Worm (Caenorhabditis elegans) whole organism, L1 larva: ENCODE measurements around the gene F31D4.5.

Experiments
- egl-27 ChIP-seq, 2 experiments: fragments of 150-350 bp in 1 of 2; sonication (generic microtip); optimal IDR thresholded peaks; 3 replicates each; lab custom pipeline; 2017 to 2018; ENCODE audit warnings: missing biosample characterization in 2 of 2, missing genetic modification characterization in 2 of 2, missing genetic modification reagents in 2 of 2
- nhr-12 ChIP-seq: sonication (generic microtip); optimal IDR thresholded peaks from 2 replicates; lab custom pipeline; 2017; ENCODE audit warnings: missing biosample characterization, missing genetic modification characterization
- nhr-28 ChIP-seq: fragments of 150-350 bp; optimal IDR thresholded peaks from 2 replicates; lab custom pipeline; 2014; ENCODE audit warnings: missing biosample characterization, missing genetic modification characterization

ce11 chrV:20862681-20863080 is 8.8 kb downstream of the F31D4.5 start, which contains the start of gene twk-35:
- TF ChIP-seq nhr-28 (no peak), egl-27 (tag; optimal IDR thresholded peaks at IDR 0.05; lab: Kevin White, UChicago) (no peak), nhr-12 (no peak)
